Worm (Caenorhabditis elegans): Measurements from ENCODE around the gene F29B9.11.
A peak's percentile ranks its signal among the peaks of the same experiment; 100 is the strongest.

The F29B9.11 gene

ce11 chrIV:4660151-4661041, at the start of gene F29B9.11, which contains the start of gene jmjd-1.2 (continued):
- TF ChIP-seq lin-35 (GFP tag; optimal IDR thresholded peaks at IDR 0.05), result peak; percentile 80 to 87
- TF ChIP-seq rnt-1 (tag; optimal IDR thresholded peaks at IDR 0.05), result peak; percentile 95
- TF ChIP-seq fkh-8 (tag; optimal IDR thresholded peaks at IDR 0.05), result peak; percentile 99
- peak; percentile 94 for TF ChIP-seq dsc-1 (tag; optimal IDR thresholded peaks at IDR 0.05)
- TF ChIP-seq nhr-20 (tag; optimal IDR thresholded peaks at IDR 0.05), result peak; percentile 95
- TF ChIP-seq nhr-85 (tag), result peak; percentile 98
- TF ChIP-seq mdl-1 (tag; optimal IDR thresholded peaks at IDR 0.05), result peak in 1 of 2 experiments; percentile 72
- no peak for TF ChIP-seq C34B4.2 (tag; optimal IDR thresholded peaks at IDR 0.05)
- TF ChIP-seq elt-2 (tag; optimal IDR thresholded peaks at IDR 0.05), result peak; percentile 82
- peak; percentile 74 for TF ChIP-seq grh-1 (GFP tag; IDR thresholded peaks at IDR 0.05)
- peak; percentile 95 for TF ChIP-seq vab-15 (tag; optimal IDR thresholded peaks at IDR 0.05)
- peak; percentile 80 for TF ChIP-seq C16A3.4 (tag; optimal IDR thresholded peaks at IDR 0.05)
- peak; percentile 68 for TF ChIP-seq nhr-77 (tag; optimal IDR thresholded peaks at IDR 0.05)
- TF ChIP-seq sox-4 (tag; optimal IDR thresholded peaks at IDR 0.05), result peak; percentile 89
- TF ChIP-seq mef-2 (tag; optimal IDR thresholded peaks at IDR 0.05), result no peak
- peak; percentile 87 to 91 for TF ChIP-seq efl-1 (optimal IDR thresholded peaks at IDR 0.05)
- TF ChIP-seq efl-1 (GFP tag; optimal IDR thresholded peaks at IDR 0.05 in 1 of 2), result peak; percentile 68 to 97
- peak; percentile 57 for TF ChIP-seq ama-1 (optimal IDR thresholded peaks at IDR 0.05)
- peak; percentile 79 for TF ChIP-seq lin-15B (tag; optimal IDR thresholded peaks at IDR 0.05)
- TF ChIP-seq nhr-90 (tag; optimal IDR thresholded peaks at IDR 0.05; ENCODE audit: poor library complexity), result peak; percentile 97
- TF ChIP-seq tlp-1 (tag; optimal IDR thresholded peaks at IDR 0.05), result no peak
- no peak for TF ChIP-seq nhr-12 (tag; optimal IDR thresholded peaks at IDR 0.05)
- peak; percentile 53 for TF ChIP-seq zip-4 (GFP tag; optimal IDR thresholded peaks at IDR 0.05)
- peak; percentile 86 for TF ChIP-seq ceh-63 (GFP tag; optimal IDR thresholded peaks at IDR 0.05)
- no peak for TF ChIP-seq unc-30 (tag; optimal IDR thresholded peaks at IDR 0.05)
- TF ChIP-seq fkh-10 (GFP tag; optimal IDR thresholded peaks at IDR 0.05), result peak; percentile 85
- no peak for TF ChIP-seq nhr-76 (tag; optimal IDR thresholded peaks at IDR 0.05)
- peak; percentile 74 for TF ChIP-seq Y116A8C.19 (tag; optimal IDR thresholded peaks at IDR 0.05; ENCODE audit: borderline replicate concordance)
- peak in 1 of 2 experiments; percentile 91 for TF ChIP-seq ztf-11 (tag; optimal IDR thresholded peaks at IDR 0.05)
- peak; percentile 73 for TF ChIP-seq lin-39 (tag; optimal IDR thresholded peaks at IDR 0.05)
- peak; percentile 33 for TF ChIP-seq snpc-4 (tag; optimal IDR thresholded peaks at IDR 0.05)
- peak; percentile 88 for TF ChIP-seq ceh-88 (GFP tag; IDR thresholded peaks at IDR 0.05)
- TF ChIP-seq hlh-17 (GFP tag; optimal IDR thresholded peaks at IDR 0.05; ENCODE audit: borderline replicate concordance), result no peak
- peak; percentile 95 for TF ChIP-seq lin-14 (GFP tag; optimal IDR thresholded peaks at IDR 0.05)

ce11 chrIV:4705922-4706321, 45.9 kb upstream of the F29B9.11 start:
- no peak for TF ChIP-seq ceh-88 (GFP tag; IDR thresholded peaks at IDR 0.05)
- TF ChIP-seq nhr-12 (tag; optimal IDR thresholded peaks at IDR 0.05), result no peak
- TF ChIP-seq efl-1 (optimal IDR thresholded peaks at IDR 0.05), result no peak
- no peak for TF ChIP-seq efl-1 (GFP tag; optimal IDR thresholded peaks at IDR 0.05 in 1 of 2)
- no peak for TF ChIP-seq egl-27 (tag; optimal IDR thresholded peaks at IDR 0.05)

DNA sequence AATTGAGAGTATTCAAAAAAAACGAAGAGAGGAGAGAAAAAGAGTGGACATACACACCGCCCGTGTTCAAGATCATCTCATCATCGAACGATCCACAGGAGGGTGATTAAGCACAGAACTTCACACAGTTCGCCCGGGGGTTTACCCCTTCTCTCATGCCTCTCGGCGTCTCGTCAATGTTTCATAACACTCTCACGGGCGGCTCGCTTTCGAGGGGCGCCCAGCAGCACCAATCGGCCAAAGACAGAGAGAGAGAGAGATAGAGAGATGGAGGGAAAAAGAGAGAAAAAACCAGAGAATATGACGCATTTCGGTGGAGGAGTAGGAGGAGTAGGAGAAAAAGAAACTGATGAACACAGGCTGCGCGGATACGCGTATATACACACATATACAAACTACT, 45.2 kb upstream of the F29B9.11 start:
- TF ChIP-seq elt-2 (tag; optimal IDR thresholded peaks at IDR 0.05) (peak; percentile 3), efl-1 (optimal IDR thresholded peaks at IDR 0.05) (peak; percentile 47 to 59), efl-1 (GFP tag; optimal IDR thresholded peaks at IDR 0.05 in 1 of 2) (peak in 1 of 2 experiments; percentile 37), nhr-90 (tag; optimal IDR thresholded peaks at IDR 0.05; ENCODE audit: poor library complexity) (peak; percentile 34), egl-27 (tag; optimal IDR thresholded peaks at IDR 0.05) (no peak), C16A3.4 (tag; optimal IDR thresholded peaks at IDR 0.05) (peak; percentile 41), unc-130 (tag; optimal IDR thresholded peaks at IDR 0.05) (peak; percentile 31), nhr-85 (tag) (no peak), dsc-1 (tag; optimal IDR thresholded peaks at IDR 0.05) (peak; percentile 21), tbx-2 (tag; optimal IDR thresholded peaks at IDR 0.05) (peak; percentile 61), efl-3 (GFP tag; optimal IDR thresholded peaks at IDR 0.05) (no peak), nhr-71 (tag; optimal IDR thresholded peaks at IDR 0.05) (peak; percentile 75), dpl-1 (GFP tag; optimal IDR thresholded peaks at IDR 0.05) (peak; percentile 14 to 41 (median 39)), lin-13 (GFP tag; optimal IDR thresholded peaks at IDR 0.05) (no peak), zip-4 (GFP tag; optimal IDR thresholded peaks at IDR 0.05) (peak; percentile 12), ztf-11 (tag; optimal IDR thresholded peaks at IDR 0.05) (no peak), nhr-19 (GFP tag; conservative IDR thresholded peaks at IDR 0.05) (peak; percentile 54), ama-1 (optimal IDR thresholded peaks at IDR 0.05) (no peak), hlh-4 (tag; optimal IDR thresholded peaks at IDR 0.05) (no peak), lin-14 (GFP tag; optimal IDR thresholded peaks at IDR 0.05) (peak; percentile 94), fkh-4 (tag; optimal IDR thresholded peaks at IDR 0.05; ENCODE audit: borderline replicate concordance) (no peak), F16B12.6 (tag; optimal IDR thresholded peaks at IDR 0.05) (peak; percentile 43), nhr-20 (tag; optimal IDR thresholded peaks at IDR 0.05) (peak; percentile 76), rnt-1 (tag; optimal IDR thresholded peaks at IDR 0.05) (peak; percentile 81), nhr-77 (tag; optimal IDR thresholded peaks at IDR 0.05) (peak; percentile 57), nhr-76 (tag; optimal IDR thresholded peaks at IDR 0.05) (no peak)

Data from whole organism, L1 larva.